Fruit fly (Drosophila melanogaster) whole organism, embryonic: ENCODE results near the gene ens.

Experiments used
- Atf-2 ChIP-seq: fragments of 200-800 bp; sonication (Bioruptor generic); optimal IDR thresholded peaks from 2 replicates; lab custom pipeline; 2016; ENCODE audit warnings: missing biosample characterization, missing genetic modification characterization
- Awh ChIP-seq: fragments of 200-800 bp; sonication (Bioruptor generic); IDR thresholded peaks from 2 replicates; pipeline ENCODE4, ENCODE4 v1.3.6; 2022; ENCODE audit warnings: missing biosample characterization, missing genetic modification characterization
- CG10543 ChIP-seq: fragments of 200-800 bp; sonication (Bioruptor generic); optimal IDR thresholded peaks from 3 replicates; lab custom pipeline; 2017; ENCODE audit warnings: missing biosample characterization, mild to moderate bottlenecking, missing genetic modification characterization, moderate library complexity
- CG11093 ChIP-seq: fragments of 200-800 bp; sonication (Bioruptor generic); IDR thresholded peaks from 3 replicates; pipeline ENCODE4 v1.3.6; 2022; ENCODE audit warnings: missing biosample characterization, missing genetic modification characterization
- CG12299 ChIP-seq: fragments of 200-800 bp; sonication (Bioruptor generic); optimal IDR thresholded peaks from 2 replicates; lab custom pipeline; 2018; ENCODE audit warnings: missing biosample characterization, mild to moderate bottlenecking, missing genetic modification characterization
- CG12769 ChIP-seq: fragments of 200-800 bp; sonication (Bioruptor generic); optimal IDR thresholded peaks from 2 replicates; lab custom pipeline; 2019; ENCODE audit warnings: missing biosample characterization, mild to moderate bottlenecking, missing genetic modification characterization, moderate library complexity
- CG13123 ChIP-seq: fragments of 200-800 bp; sonication (Bioruptor generic); optimal IDR thresholded peaks from 2 replicates; lab custom pipeline; 2016; ENCODE audit warnings: missing biosample characterization, missing genetic modification characterization
- CG13424 ChIP-seq: fragments of 200-800 bp; sonication (Bioruptor generic); optimal IDR thresholded peaks from 2 replicates; lab custom pipeline; 2019; ENCODE audit warnings: missing biosample characterization, mild to moderate bottlenecking, missing genetic modification characterization, moderate library complexity
- CG14050 ChIP-seq: fragments of 200-800 bp; sonication (Bioruptor generic); IDR thresholded peaks from 3 replicates; pipeline ENCODE4 v1.3.6; 2022; ENCODE audit warnings: missing biosample characterization, missing genetic modification characterization
- CG15011 ChIP-seq: fragments of 200-800 bp; sonication (Bioruptor generic); optimal IDR thresholded peaks from 3 replicates; lab custom pipeline; 2018; ENCODE audit warnings: missing biosample characterization, mild to moderate bottlenecking, missing genetic modification characterization
- CG17359 ChIP-seq: fragments of 200-800 bp; sonication (Bioruptor generic); optimal IDR thresholded peaks from 3 replicates; lab custom pipeline; 2018; ENCODE audit warnings: missing biosample characterization, mild to moderate bottlenecking, missing genetic modification characterization, moderate library complexity
- CG17361 ChIP-seq: fragments of 200-800 bp; sonication (Bioruptor generic); IDR thresholded peaks from 3 replicates; pipeline ENCODE4 v1.3.6; 2022; ENCODE audit warnings: missing biosample characterization, missing genetic modification characterization
- CG2199 ChIP-seq: fragments of 200-800 bp; sonication (Bioruptor generic); IDR thresholded peaks from 3 replicates; pipeline ENCODE4 v1.3.6; 2022; ENCODE audit warnings: missing biosample characterization, missing genetic modification characterization
- CG2889 ChIP-seq: fragments of 200-800 bp; sonication (Bioruptor generic); IDR thresholded peaks from 3 replicates; pipeline ENCODE4 v1.3.6; 2022; ENCODE audit warnings: missing biosample characterization, missing genetic modification characterization
- CG31441 ChIP-seq: fragments of 200-800 bp; sonication (Bioruptor generic); IDR thresholded peaks from 2 replicates; pipeline ENCODE4 v1.3.6; 2022; ENCODE audit warnings: missing biosample characterization, missing genetic modification characterization
- CG32767 ChIP-seq: fragments of 200-800 bp; sonication (Bioruptor generic); IDR thresholded peaks from 2 replicates; pipeline ENCODE4 v1.3.6; 2022; ENCODE audit warnings: missing biosample characterization, missing genetic modification characterization
- CG33213 ChIP-seq: fragments of 200-800 bp; sonication (Bioruptor generic); optimal IDR thresholded peaks from 3 replicates; lab custom pipeline; 2016; ENCODE audit warnings: missing biosample characterization, missing genetic modification characterization
- CG4820 ChIP-seq: fragments of 200-800 bp; sonication (Bioruptor generic); optimal IDR thresholded peaks from 3 replicates; lab custom pipeline; 2016; ENCODE audit warnings: missing biosample characterization, missing genetic modification characterization
- CG5953 ChIP-seq: fragments of 200-800 bp; sonication (Bioruptor generic); IDR thresholded peaks from 2 replicates; pipeline ENCODE4 v1.3.6; 2022; ENCODE audit warnings: missing biosample characterization, missing genetic modification characterization
- CG8290 ChIP-seq, 3 experiments: fragments of 200-800 bp; sonication (Bioruptor generic); optimal IDR thresholded peaks; 2 replicates each; lab custom pipeline; 2016 to 2019; ENCODE audit warnings: missing biosample characterization in 3 of 3, missing genetic modification characterization in 3 of 3, mild to moderate bottlenecking in 2 of 3, moderate library complexity in 1 of 3
- CG9932 ChIP-seq: fragments of 200-800 bp; sonication (Bioruptor generic); IDR thresholded peaks from 2 replicates; pipeline ENCODE4 v1.3.6; 2022; ENCODE audit warnings: missing biosample characterization, missing genetic modification characterization
- D ChIP-seq, 2 experiments: fragments of 200-800 bp in 1 of 2; fragments of >200 bp in 1 of 2; sonication (Bioruptor generic) in 1 of 2; optimal IDR thresholded peaks; 2 replicates in 1 of 2; 3 replicates in 1 of 2; lab custom pipeline; 2017; ENCODE audit warnings: mild to moderate bottlenecking in 1 of 2, missing biosample characterization in 1 of 2, missing genetic modification characterization in 1 of 2, missing genetic modification reagents in 1 of 2
- D19A ChIP-seq: fragments of 200-800 bp; optimal IDR thresholded peaks from 3 replicates; lab custom pipeline; 2019; ENCODE audit warnings: missing biosample characterization, mild to moderate bottlenecking, missing genetic modification characterization, moderate library complexity
- Dll ChIP-seq: fragments of 200-800 bp; sonication (Bioruptor generic); IDR thresholded peaks from 4 replicates; pipeline ENCODE4 v1.3.6; 2022; ENCODE audit warnings: missing biosample characterization, missing genetic modification characterization; ENCODE audit not compliant: partially characterized antibody
- Mad ChIP-seq: fragments of 200-800 bp; sonication (Bioruptor generic); optimal IDR thresholded peaks from 2 replicates; lab custom pipeline; 2016; ENCODE audit warnings: missing biosample characterization, missing genetic modification characterization
- Med ChIP-seq: fragments of 200-800 bp; sonication (Bioruptor generic); peaks from one replicate; lab custom pipeline; 2016; ENCODE audit warnings: missing biosample characterization, missing genetic modification characterization, mild to moderate bottlenecking, inconsistent platforms, moderate library complexity
- Pdp1 ChIP-seq, 2 experiments: fragments of 200-800 bp; sonication (Bioruptor generic); optimal IDR thresholded peaks; 3 replicates each; lab custom pipeline; 2016; ENCODE audit warnings: missing biosample characterization in 2 of 2, missing genetic modification characterization in 2 of 2, mild to moderate bottlenecking in 1 of 2, moderate library complexity in 1 of 2
- abd-A ChIP-seq: fragments of 200-800 bp; sonication (Bioruptor generic); optimal IDR thresholded peaks from 3 replicates; lab custom pipeline; 2019; ENCODE audit warnings: missing biosample characterization, mild to moderate bottlenecking, missing genetic modification characterization, moderate library complexity
- ac ChIP-seq: fragments of 200-800 bp; sonication (Bioruptor generic); optimal IDR thresholded peaks from 3 replicates; lab custom pipeline; 2017; ENCODE audit warnings: missing biosample characterization, mild to moderate bottlenecking, missing genetic modification characterization
- bowl ChIP-seq: fragments of 200-800 bp; sonication (Bioruptor generic); IDR thresholded peaks from 2 replicates; pipeline ENCODE4 v1.3.6; 2022; ENCODE audit warnings: missing biosample characterization, missing genetic modification characterization
- caup ChIP-seq: fragments of 200-800 bp; sonication (Bioruptor generic); optimal IDR thresholded peaks from 3 replicates; lab custom pipeline; 2017; ENCODE audit warnings: missing biosample characterization, mild to moderate bottlenecking, missing genetic modification characterization, moderate library complexity; ENCODE audit not compliant: severe bottlenecking
- ci ChIP-seq: fragments of 200-800 bp; sonication (Bioruptor generic); IDR thresholded peaks from 3 replicates; pipeline ENCODE4 v1.3.6; 2022; ENCODE audit warnings: missing biosample characterization, missing genetic modification characterization
- crol ChIP-seq: fragments of 200-800 bp; sonication (Bioruptor generic); IDR thresholded peaks from 2 replicates; pipeline ENCODE4 v1.3.6; 2022; ENCODE audit warnings: missing biosample characterization, missing genetic modification characterization
- crp ChIP-seq, 2 experiments: fragments of 200-800 bp; sonication (Bioruptor generic); optimal IDR thresholded peaks; 2 replicates in 1 of 2; 3 replicates in 1 of 2; lab custom pipeline; 2017; ENCODE audit warnings: missing biosample characterization in 2 of 2, missing genetic modification characterization in 2 of 2, mild to moderate bottlenecking in 1 of 2, moderate library complexity in 1 of 2
- cwo ChIP-seq: fragments of 200-800 bp; sonication (Bioruptor generic); optimal IDR thresholded peaks from 3 replicates; lab custom pipeline; 2017; ENCODE audit warnings: missing biosample characterization, missing genetic modification characterization, mild to moderate bottlenecking, moderate library complexity, missing genetic modification reagents
- dan ChIP-seq: fragments of 200-800 bp; sonication (Bioruptor generic); IDR thresholded peaks from 2 replicates; pipeline ENCODE4 v1.3.6; 2022; ENCODE audit warnings: missing biosample characterization, missing genetic modification characterization
- exex ChIP-seq: fragments of 200-800 bp; sonication (Bioruptor generic); optimal IDR thresholded peaks from 4 replicates; lab custom pipeline; 2018; ENCODE audit warnings: missing biosample characterization, mild to moderate bottlenecking, missing genetic modification characterization, moderate library complexity
- gro ChIP-seq: fragments of 200-800 bp; sonication (Bioruptor generic); optimal IDR thresholded peaks from 2 replicates; lab custom pipeline; 2016; ENCODE audit warnings: missing biosample characterization, missing genetic modification characterization
- kay ChIP-seq: fragments of 200-800 bp; sonication (Bioruptor generic); optimal IDR thresholded peaks from 2 replicates; lab custom pipeline; 2016; ENCODE audit warnings: missing biosample characterization, missing genetic modification characterization
- kni ChIP-seq: fragments of 200-800 bp; sonication (Bioruptor generic); optimal IDR thresholded peaks from 3 replicates; lab custom pipeline; 2017; ENCODE audit warnings: mild to moderate bottlenecking, missing biosample characterization, missing genetic modification reagents, missing genetic modification characterization
- lbe ChIP-seq: fragments of 200-800 bp; sonication (Bioruptor generic); optimal IDR thresholded peaks from 2 replicates; lab custom pipeline; 2016; ENCODE audit warnings: missing biosample characterization, mild to moderate bottlenecking, missing genetic modification characterization
- sd ChIP-seq: fragments of 200-800 bp; sonication (Bioruptor generic); optimal IDR thresholded peaks from 3 replicates; lab custom pipeline; 2018; ENCODE audit warnings: missing biosample characterization, mild to moderate bottlenecking, missing genetic modification characterization, moderate library complexity
- sens ChIP-seq: fragments of 200-800 bp; sonication (Bioruptor generic); peaks from one replicate; lab custom pipeline; 2016; ENCODE audit warnings: missing biosample characterization, missing genetic modification characterization
- shn ChIP-seq: fragments of 200-800 bp; sonication (Bioruptor generic); optimal IDR thresholded peaks from 3 replicates; lab custom pipeline; 2016; ENCODE audit warnings: missing biosample characterization, missing genetic modification characterization
- stc ChIP-seq: fragments of 200-800 bp; sonication (Bioruptor generic); IDR thresholded peaks from 2 replicates; pipeline ENCODE4 v1.3.6; 2022; ENCODE audit warnings: missing biosample characterization, missing genetic modification characterization
- tgo ChIP-seq: fragments of 200-800 bp; sonication (Bioruptor generic); IDR thresholded peaks from 3 replicates; pipeline ENCODE4 v1.3.6; 2022; ENCODE audit warnings: missing biosample characterization, missing genetic modification characterization
- tna ChIP-seq: fragments of 200-800 bp; sonication (Bioruptor generic); IDR thresholded peaks from 2 replicates; pipeline ENCODE4 v1.3.6; 2022; ENCODE audit warnings: missing biosample characterization, missing genetic modification characterization; ENCODE audit not compliant: partially characterized antibody
- twi ChIP-seq: fragments of 200-800 bp; optimal IDR thresholded peaks from 2 replicates; lab custom pipeline; 2019; ENCODE audit warnings: missing biosample characterization, mild to moderate bottlenecking, missing genetic modification characterization, moderate library complexity
- vvl ChIP-seq: fragments of 200-800 bp; sonication (Bioruptor generic); IDR thresholded peaks from 2 replicates; pipeline ENCODE4 v1.3.6; 2022; ENCODE audit warnings: missing biosample characterization, missing genetic modification characterization
- z ChIP-seq: fragments of 200-800 bp; sonication (Bioruptor generic); IDR thresholded peaks from 3 replicates; pipeline ENCODE4 v1.3.6; 2022; ENCODE audit warnings: missing biosample characterization, missing genetic modification characterization
- zf30C ChIP-seq: fragments of 200-800 bp; sonication (Bioruptor generic); optimal IDR thresholded peaks from 3 replicates; lab custom pipeline; 2018; ENCODE audit warnings: missing biosample characterization, mild to moderate bottlenecking, missing genetic modification characterization

Gene ens

dm6 chr3L:4099194-4099593 lies 35.2 kb downstream of the ens start (continued):
- TF ChIP-seq CG14050 (GFP tag; lab: Robert Waterston, UW) = no peak
- TF ChIP-seq caup (GFP tag; lab: Kevin White, UChicago) = peak; percentile 14
- no peak for TF ChIP-seq D19A
- TF ChIP-seq CG17359 (tag; lab: Kevin White, UChicago) = no peak
- peak; percentile 52 for TF ChIP-seq cwo (GFP tag; lab: Kevin White, UChicago)
- TF ChIP-seq sd (tag; lab: Kevin White, UChicago) = peak; percentile 1
- TF ChIP-seq CG15011 (GFP tag; lab: Kevin White, UChicago) = no peak
- no peak for TF ChIP-seq D (optimal IDR thresholded peaks at IDR 0.05; lab: Kevin White, UChicago)
- TF ChIP-seq D (GFP tag; optimal IDR thresholded peaks at IDR 0.05; lab: Kevin White, UChicago) = no peak
- no peak for TF ChIP-seq crp (GFP tag; optimal IDR thresholded peaks at IDR 0.05; lab: Kevin White, UChicago)
- TF ChIP-seq Dll = no peak
- TF ChIP-seq CG13424 = no peak
- no peak for TF ChIP-seq dan
- TF ChIP-seq tgo (GFP tag; lab: Robert Waterston, UW) = no peak
- no peak for TF ChIP-seq Awh
- no peak for TF ChIP-seq lbe
- no peak for TF ChIP-seq shn
- TF ChIP-seq CG12299 (tag; lab: Kevin White, UChicago) = no peak
- TF ChIP-seq gro (GFP tag; lab: Kevin White, UChicago) = peak; percentile 5
- peak; percentile 95 for TF ChIP-seq exex
- TF ChIP-seq Med = peak; percentile 21

dm6 chr3L:4096546-4096945 lies 37.8 kb downstream of the ens start:
- TF ChIP-seq Mad (no peak), CG17361 (GFP tag; lab: Robert Waterston, UW) (no peak), z (GFP tag; lab: Robert Waterston, UW) (peak; percentile 71; the same call in 1 of the 3 replicates), CG33213 (GFP tag; lab: Kevin White, UChicago) (no peak), Pdp1 (GFP tag; optimal IDR thresholded peaks at IDR 0.05; lab: Kevin White, UChicago) (peak in 1 of 2 experiments; percentile 31), sens (GFP tag; lab: Kevin White, UChicago) (peak; percentile 27), Atf-2 (GFP tag; lab: Kevin White, UChicago) (no peak), CG13123 (GFP tag; lab: Kevin White, UChicago) (no peak), CG2199 (GFP tag; lab: Robert Waterston, UW) (0 out of 3 replicates have a peak, but pooled peaks have one; percentile 59), CG9932 (GFP tag; lab: Robert Waterston, UW) (no peak), CG12769 (peak; percentile 53), kni (GFP tag; lab: Kevin White, UChicago) (peak; percentile 50), CG11093 (GFP tag; lab: Robert Waterston, UW) (no peak), CG31441 (GFP tag; lab: Robert Waterston, UW) (no peak), abd-A (tag; lab: Kevin White, UChicago) (peak; percentile 12), ac (GFP tag; lab: Kevin White, UChicago) (no peak), tna (no peak), stc (GFP tag; lab: Robert Waterston, UW) (no peak), CG32767 (GFP tag; lab: Robert Waterston, UW) (no peak), kay (GFP tag; lab: Kevin White, UChicago) (no peak), sd (tag; lab: Kevin White, UChicago) (peak; percentile 28), bowl (no peak), CG8290 (GFP tag; optimal IDR thresholded peaks at IDR 0.05; lab: Kevin White, UChicago) (no peak), CG8290 (tag; optimal IDR thresholded peaks at IDR 0.05; lab: Kevin White, UChicago) (peak in 1 of 2 experiments; percentile 11), crol (GFP tag; lab: Robert Waterston, UW) (peak; percentile 95), CG10543 (GFP tag; lab: Kevin White, UChicago) (peak; percentile 19), CG2889 (GFP tag; lab: Robert Waterston, UW) (no peak), twi (tag; lab: Kevin White, UChicago) (peak; percentile 8), CG4820 (GFP tag; lab: Kevin White, UChicago) (no peak), CG5953 (GFP tag; lab: Robert Waterston, UW) (no peak), vvl (GFP tag; lab: Robert Waterston, UW) (peak; percentile 47; the same call in 1 of the 2 replicates), zf30C (GFP tag; lab: Kevin White, UChicago) (no peak), ci (GFP tag; lab: Robert Waterston, UW) (peak; percentile 39; the same call in 1 of the 3 replicates)
